Fruit fly (Drosophila melanogaster) whole organism, embryonic: Measurements from ENCODE around the gene CG43245.

ENCODE experiments used
- Bdp1 ChIP-seq: fragments of 200-800 bp; sonication (Bioruptor generic); optimal IDR thresholded peaks from 3 replicates; lab custom pipeline; 2016; ENCODE audit warnings: missing biosample characterization, missing genetic modification characterization
- CG10209 ChIP-seq: fragments of 200-800 bp; sonication (Bioruptor generic); optimal IDR thresholded peaks from 3 replicates; lab custom pipeline; 2017; ENCODE audit warnings: missing biosample characterization, mild to moderate bottlenecking, missing genetic modification characterization, missing genetic modification reagents
- CG1024 ChIP-seq: fragments of 200-800 bp; sonication (Bioruptor generic); IDR thresholded peaks from 2 replicates; pipeline ENCODE4 v1.3.6; 2022; ENCODE audit warnings: missing biosample characterization, missing genetic modification characterization
- CG10321 ChIP-seq: fragments of 200-800 bp; sonication (Bioruptor generic); IDR thresholded peaks from 2 replicates; pipeline ENCODE4 v1.3.6; 2022; ENCODE audit warnings: missing biosample characterization, missing genetic modification characterization
- CG11560 ChIP-seq: fragments of 200-800 bp; sonication (Bioruptor generic); IDR thresholded peaks from 3 replicates; pipeline ENCODE4 v1.3.6; 2022; ENCODE audit warnings: missing biosample characterization, missing genetic modification characterization
- CG11723 ChIP-seq: fragments of 200-800 bp; sonication (Bioruptor generic); optimal IDR thresholded peaks from 2 replicates; lab custom pipeline; 2017; ENCODE audit warnings: missing biosample characterization, mild to moderate bottlenecking, missing genetic modification characterization
- CG12391 ChIP-seq: fragments of 200-800 bp; sonication (Bioruptor generic); optimal IDR thresholded peaks from 3 replicates; lab custom pipeline; 2018; ENCODE audit warnings: missing biosample characterization, mild to moderate bottlenecking, missing genetic modification characterization, moderate library complexity
- CG15479 ChIP-seq: fragments of 200-800 bp; sonication (Bioruptor generic); optimal IDR thresholded peaks from 3 replicates; lab custom pipeline; 2019; ENCODE audit warnings: missing biosample characterization, mild to moderate bottlenecking, missing genetic modification characterization, moderate library complexity
- CG2889 ChIP-seq: fragments of 200-800 bp; sonication (Bioruptor generic); IDR thresholded peaks from 3 replicates; pipeline ENCODE4 v1.3.6; 2022; ENCODE audit warnings: missing biosample characterization, missing genetic modification characterization
- CG5953 ChIP-seq: fragments of 200-800 bp; sonication (Bioruptor generic); IDR thresholded peaks from 2 replicates; pipeline ENCODE4 v1.3.6; 2022; ENCODE audit warnings: missing biosample characterization, missing genetic modification characterization
- CG6272 ChIP-seq: fragments of 200-800 bp; sonication (Bioruptor generic); IDR thresholded peaks from 2 replicates; pipeline ENCODE4 v1.3.6; 2022; ENCODE audit warnings: missing biosample characterization, missing genetic modification characterization
- CG6683 ChIP-seq: fragments of 200-800 bp; sonication (Bioruptor generic); optimal IDR thresholded peaks from 2 replicates; lab custom pipeline; 2017; ENCODE audit warnings: missing biosample characterization, mild to moderate bottlenecking, missing genetic modification characterization, missing genetic modification reagents
- CG7357 ChIP-seq: fragments of 200-800 bp; sonication (Bioruptor generic); IDR thresholded peaks from 3 replicates; pipeline ENCODE4 v1.3.6; 2022; ENCODE audit warnings: missing biosample characterization, missing genetic modification characterization
- CoRest ChIP-seq: fragments of 200-800 bp; sonication (Bioruptor generic); optimal IDR thresholded peaks from 3 replicates; lab custom pipeline; 2018; ENCODE audit warnings: missing biosample characterization, mild to moderate bottlenecking, missing genetic modification characterization, moderate library complexity
- Fer1 ChIP-seq: fragments of 200-800 bp; sonication (Bioruptor generic); optimal IDR thresholded peaks from 2 replicates; lab custom pipeline; 2017; ENCODE audit warnings: missing biosample characterization, mild to moderate bottlenecking, missing genetic modification characterization
- Fer3 ChIP-seq: fragments of 200-800 bp; sonication (Bioruptor generic); optimal IDR thresholded peaks from 2 replicates; lab custom pipeline; 2018; ENCODE audit warnings: missing biosample characterization, mild to moderate bottlenecking, missing genetic modification characterization, moderate library complexity
- Gsc ChIP-seq: fragments of 200-800 bp; sonication (Bioruptor generic); IDR thresholded peaks from 2 replicates; pipeline ENCODE4 v1.3.6; 2022; ENCODE audit warnings: missing biosample characterization, missing genetic modification characterization
- Hand ChIP-seq: fragments of 200-800 bp; sonication (Bioruptor generic); optimal IDR thresholded peaks from 2 replicates; lab custom pipeline; 2017; ENCODE audit warnings: mild to moderate bottlenecking, missing biosample characterization, missing genetic modification reagents, missing genetic modification characterization
- Hsf ChIP-seq: fragments of 200-800 bp; sonication (Bioruptor generic); optimal IDR thresholded peaks from 3 replicates; lab custom pipeline; 2016; ENCODE audit warnings: missing biosample characterization, missing genetic modification characterization
- Kr ChIP-seq: fragments of 200-800 bp; sonication (Bioruptor generic); optimal IDR thresholded peaks from 2 replicates; lab custom pipeline; 2017; ENCODE audit warnings: missing biosample characterization, mild to moderate bottlenecking, missing genetic modification characterization
- Opbp ChIP-seq: fragments of 200-800 bp; sonication (Bioruptor generic); IDR thresholded peaks from 3 replicates; pipeline ENCODE4 v1.3.6; 2022; ENCODE audit warnings: missing biosample characterization, missing genetic modification characterization; ENCODE audit not compliant: partially characterized antibody
- PHDP ChIP-seq: fragments of 200-800 bp; sonication (Bioruptor generic); optimal IDR thresholded peaks from 3 replicates; lab custom pipeline; 2018; ENCODE audit warnings: missing biosample characterization, mild to moderate bottlenecking, missing genetic modification characterization, moderate library complexity
- cad ChIP-seq: fragments of >200 bp; optimal IDR thresholded peaks from 2 replicates; lab custom pipeline; 2017; ENCODE audit warnings: missing biosample characterization, missing genetic modification characterization
- caup ChIP-seq: fragments of 200-800 bp; sonication (Bioruptor generic); optimal IDR thresholded peaks from 3 replicates; lab custom pipeline; 2017; ENCODE audit warnings: missing biosample characterization, mild to moderate bottlenecking, missing genetic modification characterization, moderate library complexity; ENCODE audit not compliant: severe bottlenecking
- dan ChIP-seq: fragments of 200-800 bp; sonication (Bioruptor generic); IDR thresholded peaks from 2 replicates; pipeline ENCODE4 v1.3.6; 2022; ENCODE audit warnings: missing biosample characterization, missing genetic modification characterization
- disco-r ChIP-seq: fragments of 200-800 bp; sonication (Bioruptor generic); optimal IDR thresholded peaks from 2 replicates; lab custom pipeline; 2016; ENCODE audit warnings: missing biosample characterization, missing genetic modification characterization
- dysf ChIP-seq: fragments of 200-800 bp; sonication (Bioruptor generic); IDR thresholded peaks from 3 replicates; pipeline ENCODE4 v1.3.6; 2022; ENCODE audit warnings: missing biosample characterization, missing genetic modification characterization
- esg ChIP-seq: fragments of 200-800 bp; sonication (Bioruptor generic); conservative IDR thresholded peaks from 2 replicates; pipeline ENCODE4 v1.3.6; 2022; ENCODE audit warnings: missing biosample characterization, missing genetic modification characterization
- fd3F ChIP-seq: fragments of 200-800 bp; sonication (Bioruptor generic); optimal IDR thresholded peaks from 2 replicates; lab custom pipeline; 2018; ENCODE audit warnings: missing biosample characterization, mild to moderate bottlenecking, missing genetic modification characterization, moderate library complexity
- gfzf ChIP-seq: fragments of 200-800 bp; sonication (Bioruptor generic); optimal IDR thresholded peaks from 2 replicates; lab custom pipeline; 2016; ENCODE audit warnings: missing biosample characterization, mild to moderate bottlenecking, missing genetic modification characterization, moderate library complexity
- jing ChIP-seq: fragments of 200-800 bp; sonication (Bioruptor generic); optimal IDR thresholded peaks from 2 replicates; lab custom pipeline; 2018; ENCODE audit warnings: missing biosample characterization, mild to moderate bottlenecking, missing genetic modification characterization
- jumu ChIP-seq: fragments of 200-800 bp; sonication (Bioruptor generic); optimal IDR thresholded peaks from 3 replicates; lab custom pipeline; 2016; ENCODE audit warnings: missing biosample characterization, missing genetic modification characterization
- prd ChIP-seq, 3 experiments: fragments of >200 bp in 2 of 3; fragments of 200-800 bp in 1 of 3; sonication (Bioruptor generic) in 1 of 3; optimal IDR thresholded peaks in 2 of 3; IDR thresholded peaks in 1 of 3; 2 replicates in 2 of 3; 3 replicates in 1 of 3; pipeline versions ENCODE4 v1.3.6 to Lab custom; 2017 to 2022; ENCODE audit warnings: missing biosample characterization in 1 of 3, missing genetic modification characterization in 1 of 3
- psq ChIP-seq: fragments of 200-800 bp; sonication (Bioruptor generic); optimal IDR thresholded peaks from 2 replicates; lab custom pipeline; 2017; ENCODE audit warnings: missing biosample characterization, missing genetic modification characterization
- ranshi ChIP-seq: fragments of 200-800 bp; sonication (Bioruptor generic); IDR thresholded peaks from 2 replicates; pipeline ENCODE4 v1.3.6; 2022; ENCODE audit warnings: missing biosample characterization, missing genetic modification characterization
- repo ChIP-seq: fragments of 200-800 bp; sonication (Bioruptor generic); optimal IDR thresholded peaks from 2 replicates; lab custom pipeline; 2016; ENCODE audit warnings: missing biosample characterization, missing genetic modification characterization
- sc ChIP-seq, 3 experiments: fragments of >200 bp in 2 of 3; fragments of 200-800 bp in 1 of 3; sonication (Bioruptor generic) in 1 of 3; optimal IDR thresholded peaks; 2 replicates in 2 of 3; 3 replicates in 1 of 3; lab custom pipeline; 2017; ENCODE audit warnings: mild to moderate bottlenecking in 1 of 3, missing biosample characterization in 1 of 3, missing genetic modification characterization in 1 of 3, missing genetic modification reagents in 1 of 3
- sens-2 ChIP-seq: fragments of 200-800 bp; sonication (Bioruptor generic); IDR thresholded peaks from 2 replicates; pipeline ENCODE4 v1.3.6; 2022; ENCODE audit warnings: missing biosample characterization, missing genetic modification characterization
- slp2 ChIP-seq: fragments of 200-800 bp; sonication (Bioruptor generic); optimal IDR thresholded peaks from 2 replicates; lab custom pipeline; 2016; ENCODE audit warnings: missing biosample characterization, missing genetic modification characterization
- sob ChIP-seq: fragments of 200-800 bp; sonication (Bioruptor generic); IDR thresholded peaks from 2 replicates; pipeline ENCODE4 v1.3.6; 2022; ENCODE audit warnings: missing biosample characterization, missing genetic modification characterization
- stwl ChIP-seq: fragments of 200-800 bp; sonication (Bioruptor generic); optimal IDR thresholded peaks from 3 replicates; lab custom pipeline; 2018; ENCODE audit warnings: missing biosample characterization, mild to moderate bottlenecking, missing genetic modification characterization, moderate library complexity
- tll ChIP-seq, 2 experiments: fragments of 200-800 bp in 1 of 2; fragments of >200 bp in 1 of 2; sonication (Bioruptor generic) in 1 of 2; optimal IDR thresholded peaks; 2 replicates each; lab custom pipeline; 2017 to 2019; ENCODE audit warnings: missing biosample characterization in 2 of 2, missing genetic modification characterization in 2 of 2, mild to moderate bottlenecking in 1 of 2, moderate library complexity in 1 of 2
- tup ChIP-seq: fragments of 200-800 bp; sonication (Bioruptor generic); optimal IDR thresholded peaks from 2 replicates; lab custom pipeline; 2016; ENCODE audit warnings: missing biosample characterization, mild to moderate bottlenecking, missing genetic modification characterization, moderate library complexity
- tx ChIP-seq: fragments of 200-800 bp; sonication (Bioruptor generic); optimal IDR thresholded peaks from 2 replicates; lab custom pipeline; 2016; ENCODE audit warnings: missing biosample characterization, missing genetic modification characterization
- vvl ChIP-seq: fragments of 200-800 bp; sonication (Bioruptor generic); IDR thresholded peaks from 2 replicates; pipeline ENCODE4 v1.3.6; 2022; ENCODE audit warnings: missing biosample characterization, missing genetic modification characterization
- zen2 ChIP-seq: fragments of 200-800 bp; sonication (Bioruptor generic); IDR thresholded peaks from 3 replicates; pipeline ENCODE4 v1.3.6; 2022; ENCODE audit warnings: missing biosample characterization, missing genetic modification characterization; ENCODE audit not compliant: partially characterized antibody
- zfh2 ChIP-seq: fragments of 200-800 bp; sonication (Bioruptor generic); optimal IDR thresholded peaks from 2 replicates; lab custom pipeline; 2016; ENCODE audit warnings: missing biosample characterization, missing genetic modification characterization

Gene CG43245

dm6 chr3L:10759793-10760651 lies 11.7 kb upstream of the CG43245 start (continued):
- no peak for TF ChIP-seq CG6683 (GFP tag; lab: Kevin White, UChicago)
- TF ChIP-seq Bdp1, result peak; percentile 8
- TF ChIP-seq stwl, result no peak
- peak; percentile 58 for TF ChIP-seq Hsf (GFP tag; lab: Kevin White, UChicago)
- TF ChIP-seq esg (GFP tag; lab: Robert Waterston, UW), result peak; percentile 46
- TF ChIP-seq sens-2 (GFP tag; lab: Robert Waterston, UW), result no peak
- 0 out of 2 replicates have a peak, but pooled peaks have one; percentile 26 for TF ChIP-seq CG6272
- peak; percentile 70 for TF ChIP-seq CG12391
- TF ChIP-seq Fer3 (tag; lab: Kevin White, UChicago), result no peak
- no peak; the same call in 1 of the 2 replicates for TF ChIP-seq CG5953 (GFP tag; lab: Robert Waterston, UW)
- TF ChIP-seq Fer1, result no peak
- peak; percentile 62 for TF ChIP-seq dysf (GFP tag; lab: Robert Waterston, UW)
- TF ChIP-seq Hand (GFP tag; lab: Kevin White, UChicago), result no peak
- no peak for TF ChIP-seq dan
- TF ChIP-seq tll (GFP tag; optimal IDR thresholded peaks at IDR 0.05; lab: Kevin White, UChicago), result no peak
- TF ChIP-seq Gsc, result no peak
- TF ChIP-seq tup, result no peak
- no peak for TF ChIP-seq Opbp (GFP tag; lab: Robert Waterston, UW)
- TF ChIP-seq Kr (GFP tag; lab: Kevin White, UChicago), result no peak
- peak; percentile 5 for TF ChIP-seq jumu (GFP tag; lab: Kevin White, UChicago)
- TF ChIP-seq fd3F, result peak; percentile 12
- TF ChIP-seq slp2 (GFP tag; lab: Kevin White, UChicago), result peak; percentile 58
- peak; percentile 26 for TF ChIP-seq psq (GFP tag; lab: Kevin White, UChicago)
- no peak for TF ChIP-seq cad (GFP tag; lab: Kevin White, UChicago)
- TF ChIP-seq CG15479 (GFP tag; lab: Kevin White, UChicago), result no peak
- TF ChIP-seq repo (GFP tag; lab: Kevin White, UChicago), result no peak
- no peak for TF ChIP-seq zfh2 (GFP tag; lab: Kevin White, UChicago)
- no peak for TF ChIP-seq CG7357 (GFP tag; lab: Robert Waterston, UW)
- TF ChIP-seq PHDP (tag; lab: Kevin White, UChicago), result peak; percentile 67
- 0 out of 2 replicates have a peak, but pooled peaks have one; percentile 12 for TF ChIP-seq sob (GFP tag; lab: Robert Waterston, UW)
- TF ChIP-seq CG11560, result no peak
- peak; percentile 37 for TF ChIP-seq jing (GFP tag; lab: Kevin White, UChicago)
- TF ChIP-seq CoRest, result peak; percentile 78
- TF ChIP-seq sc (optimal IDR thresholded peaks at IDR 0.05; lab: Kevin White, UChicago), result no peak
- peak; percentile 59 for TF ChIP-seq sc (GFP tag; optimal IDR thresholded peaks at IDR 0.05; lab: Kevin White, UChicago)
- TF ChIP-seq CG11723, result peak; percentile 32
- peak; percentile 48; the same call in 1 of the 2 replicates for TF ChIP-seq ranshi (GFP tag; lab: Robert Waterston, UW)
- TF ChIP-seq disco-r (GFP tag; lab: Kevin White, UChicago), result no peak
- no peak for TF ChIP-seq prd (optimal IDR thresholded peaks at IDR 0.05; lab: Kevin White, UChicago)
- peak; percentile 41; the same call in 1 of the 3 replicates for TF ChIP-seq prd (GFP tag; IDR thresholded peaks at IDR 0.05; lab: Robert Waterston, UW)
- TF ChIP-seq gfzf (GFP tag; lab: Kevin White, UChicago), result no peak
- no peak for TF ChIP-seq zen2
- TF ChIP-seq CG10209 (GFP tag; lab: Kevin White, UChicago), result peak; percentile 70
- TF ChIP-seq tx (GFP tag; lab: Kevin White, UChicago), result no peak
- TF ChIP-seq CG2889, result no peak
- TF ChIP-seq caup (GFP tag; lab: Kevin White, UChicago), result peak; percentile 8
- no peak for TF ChIP-seq CG10321 (GFP tag; lab: Robert Waterston, UW)
- TF ChIP-seq vvl (GFP tag; lab: Robert Waterston, UW), result peak; percentile 46; the same call in 1 of the 2 replicates
- no peak for TF ChIP-seq CG1024 (GFP tag; lab: Robert Waterston, UW)
